Fruit fly (Drosophila melanogaster): ENCODE measurements around the gene dpr16.
A peak's percentile ranks its signal among the peaks of the same experiment; 100 is the strongest.

dpr16 gene

DNA sequence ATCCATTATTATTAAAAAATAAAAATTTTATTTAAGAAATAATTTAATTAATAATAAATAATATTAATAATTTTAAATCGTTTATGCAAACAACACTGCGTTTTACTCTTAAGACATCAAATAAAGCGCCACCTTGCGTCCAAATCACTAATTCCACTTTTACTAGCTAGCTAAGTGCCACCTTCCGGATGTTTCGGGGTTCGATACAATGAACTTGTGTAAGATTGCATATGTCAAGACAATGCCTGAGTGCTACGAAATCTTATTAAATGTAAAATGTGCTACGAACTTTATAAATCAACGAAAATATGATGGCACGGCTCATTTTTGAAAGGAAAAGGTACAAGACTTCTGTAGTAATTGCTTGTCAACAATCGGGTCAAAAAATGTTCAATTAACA is 23.8 kb upstream of the dpr16 start (continued):
- peak; percentile 67 for TF ChIP-seq az2 (GFP tag; optimal IDR thresholded peaks at IDR 0.05)
- TF ChIP-seq Chrac-16 (GFP tag; optimal IDR thresholded peaks at IDR 0.05) = peak; percentile 74
- TF ChIP-seq rib (GFP tag; IDR thresholded peaks at IDR 0.05) = no peak
- no peak for TF ChIP-seq sc (optimal IDR thresholded peaks at IDR 0.05)
- TF ChIP-seq sc (GFP tag; optimal IDR thresholded peaks at IDR 0.05) = peak; percentile 17
- TF ChIP-seq Ada2b (GFP tag; IDR thresholded peaks at IDR 0.05) = peak; percentile 48
- peak; percentile 70 for TF ChIP-seq CG11085 (GFP tag; IDR thresholded peaks at IDR 0.05)
- peak in 1 of 2 experiments; percentile 70 for TF ChIP-seq insv (GFP tag; optimal IDR thresholded peaks at IDR 0.05)
- no peak for TF ChIP-seq CG10274 (GFP tag; optimal IDR thresholded peaks at IDR 0.05)
- TF ChIP-seq CG10431 (GFP tag; optimal IDR thresholded peaks at IDR 0.05) = no peak
- TF ChIP-seq CG10209 (GFP tag; optimal IDR thresholded peaks at IDR 0.05) = peak; percentile 68
- TF ChIP-seq CG1647 (GFP tag; optimal IDR thresholded peaks at IDR 0.05) = peak; percentile 79
- TF ChIP-seq CG10321 (GFP tag; IDR thresholded peaks at IDR 0.05) = no peak
- TF ChIP-seq en (GFP tag; optimal IDR thresholded peaks at IDR 0.05) = no peak
- TF ChIP-seq Camta (GFP tag; optimal IDR thresholded peaks at IDR 0.05) = peak; percentile 46
- peak; percentile 41 for TF ChIP-seq HHEX (GFP tag; optimal IDR thresholded peaks at IDR 0.05)
- TF ChIP-seq CG4617 (GFP tag; optimal IDR thresholded peaks at IDR 0.05; ENCODE audit: borderline replicate concordance) = peak; percentile 50
- no peak for TF ChIP-seq CG4360 (GFP tag; IDR thresholded peaks at IDR 0.05)
- TF ChIP-seq Dll (GFP tag; IDR thresholded peaks at IDR 0.05; ENCODE audit: partially characterized antibody) = no peak
- peak; percentile 58; the same call in 2 of the 3 replicates for TF ChIP-seq knrl (GFP tag; IDR thresholded peaks at IDR 0.05; ENCODE audit: partially characterized antibody)
- no peak for TF ChIP-seq cg (GFP tag; optimal IDR thresholded peaks at IDR 0.05)
- peak; percentile 25 for TF ChIP-seq fu2 (GFP tag; optimal IDR thresholded peaks at IDR 0.05)
- TF ChIP-seq grau (tag; optimal IDR thresholded peaks at IDR 0.05) = peak; percentile 64
- TF ChIP-seq CG14860 (GFP tag; IDR thresholded peaks at IDR 0.05; ENCODE audit: partially characterized antibody) = no peak
- TF ChIP-seq jumu (GFP tag; optimal IDR thresholded peaks at IDR 0.05) = peak; percentile 65
- TF ChIP-seq CG14441 (GFP tag; IDR thresholded peaks at IDR 0.05) = no peak
- 0 out of 2 replicates have a peak, but pooled peaks have one; percentile 11 for TF ChIP-seq Scr (GFP tag; IDR thresholded peaks at IDR 0.05; ENCODE audit: partially characterized antibody)
- TF ChIP-seq Deaf1 (tag; optimal IDR thresholded peaks at IDR 0.05) = peak; percentile 33
- peak; percentile 31 for TF ChIP-seq slou (GFP tag; optimal IDR thresholded peaks at IDR 0.05)
- TF ChIP-seq klu (GFP tag; IDR thresholded peaks at IDR 0.05) = 0 out of 2 replicates have a peak, but pooled peaks have one; percentile 48
- peak; percentile 54 for TF ChIP-seq PHDP (tag; optimal IDR thresholded peaks at IDR 0.05)
- peak; percentile 60 for TF ChIP-seq Bgb (GFP tag; IDR thresholded peaks at IDR 0.05; ENCODE audit: partially characterized antibody)
- TF ChIP-seq Dad (GFP tag; optimal IDR thresholded peaks at IDR 0.05) = peak; percentile 53
- peak; percentile 50 for TF ChIP-seq CG30431 (GFP tag; optimal IDR thresholded peaks at IDR 0.05)
- no peak for TF ChIP-seq eve (GFP tag; optimal IDR thresholded peaks at IDR 0.05)
- TF ChIP-seq CG10366 (GFP tag; IDR thresholded peaks at IDR 0.05) = peak; percentile 42
- TF ChIP-seq B-H1 (GFP tag; IDR thresholded peaks at IDR 0.05) = no peak; the same call in 2 of the 3 replicates
- TF ChIP-seq tx (GFP tag; optimal IDR thresholded peaks at IDR 0.05) = peak; percentile 47
- TF ChIP-seq Eip74EF (GFP tag; optimal IDR thresholded peaks at IDR 0.05) = no peak
- no peak for TF ChIP-seq CG2889 (GFP tag; IDR thresholded peaks at IDR 0.05)
- TF ChIP-seq inv (GFP tag; IDR thresholded peaks at IDR 0.05; ENCODE audit: partially characterized antibody) = no peak
- peak; percentile 32 for TF ChIP-seq psq (GFP tag; optimal IDR thresholded peaks at IDR 0.05)
- TF ChIP-seq Lpt (GFP tag; optimal IDR thresholded peaks at IDR 0.05) = no peak
- TF ChIP-seq ash1 (GFP tag; optimal IDR thresholded peaks at IDR 0.05) = peak; percentile 42
- no peak for TF ChIP-seq CG11695 (GFP tag; IDR thresholded peaks at IDR 0.05)
- TF ChIP-seq bowl (GFP tag; IDR thresholded peaks at IDR 0.05) = no peak
- no peak for TF ChIP-seq Hey (tag; optimal IDR thresholded peaks at IDR 0.05)
- TF ChIP-seq CG17829 (tag; optimal IDR thresholded peaks at IDR 0.05) = peak; percentile 81
- TF ChIP-seq Ssrp (tag; optimal IDR thresholded peaks at IDR 0.05) = peak; percentile 55
- peak; percentile 3 for TF ChIP-seq CG6813 (GFP tag; optimal IDR thresholded peaks at IDR 0.05)
- peak; percentile 32; the same call in 1 of the 2 replicates for TF ChIP-seq CG32772 (GFP tag; IDR thresholded peaks at IDR 0.05)

Data from whole organism, embryonic.